Worm (Caenorhabditis elegans) whole organism, L4 larva: ENCODE measurements around the gene ifo-1.

Experiments used
- R02D3.7 ChIP-seq: fragments of 150-350 bp; sonication (generic microtip); optimal IDR thresholded peaks from 3 replicates; lab custom pipeline; 2014; ENCODE audit warnings: missing biosample characterization, missing genetic modification characterization
- T20F7.1 ChIP-seq: fragments of 200-800 bp; sonication (Bioruptor generic); optimal IDR thresholded peaks from 2 replicates; lab custom pipeline; 2018; ENCODE audit warnings: mild to moderate bottlenecking, missing genetic modification characterization, missing compliant biosample characterization
- Y48G9A.11 ChIP-seq: fragments of 200-800 bp; sonication (Bioruptor generic); IDR thresholded peaks from 2 replicates; pipeline ENCODE4 v1.3.6; 2022; ENCODE audit warnings: missing genetic modification reagents, missing genetic modification characterization, missing compliant biosample characterization
- Y5F2A.4 ChIP-seq: fragments of 200-800 bp; sonication (Bioruptor generic); optimal IDR thresholded peaks from 2 replicates; lab custom pipeline; 2018; ENCODE audit warnings: mild to moderate bottlenecking, missing genetic modification characterization, missing compliant biosample characterization
- Y75B8A.6 ChIP-seq: fragments of 200-800 bp; sonication (Bioruptor generic); IDR thresholded peaks from 2 replicates; pipeline ENCODE4 v1.3.6; 2022; ENCODE audit warnings: missing genetic modification reagents, missing genetic modification characterization, missing compliant biosample characterization
- ZK546.5 ChIP-seq, 2 experiments: sonication (generic microtip); optimal IDR thresholded peaks; 2 replicates each; lab custom pipeline; 2017; ENCODE audit warnings: missing biosample characterization in 2 of 2, missing genetic modification characterization in 2 of 2
- aha-1 ChIP-seq: fragments of 150-350 bp; peaks from one replicate; lab custom pipeline; 2014; ENCODE audit warnings: missing biosample characterization, missing genetic modification characterization
- attf-4 ChIP-seq: sonication (generic microtip); optimal IDR thresholded peaks from 3 replicates; lab custom pipeline; 2017; ENCODE audit warnings: missing biosample characterization, missing genetic modification characterization
- ceh-62 ChIP-seq: sonication (generic microtip); optimal IDR thresholded peaks from 2 replicates; lab custom pipeline; 2017; ENCODE audit warnings: missing biosample characterization, missing genetic modification characterization
- ceh-82 ChIP-seq: sonication (generic microtip); optimal IDR thresholded peaks from 2 replicates; lab custom pipeline; 2017; ENCODE audit warnings: missing biosample characterization, missing genetic modification characterization
- cey-2 ChIP-seq: sonication (generic microtip); optimal IDR thresholded peaks from 3 replicates; lab custom pipeline; 2017; ENCODE audit warnings: missing genetic modification characterization, mild to moderate bottlenecking, missing compliant biosample characterization, antibody characterized with exemption, borderline replicate concordance; ENCODE audit not compliant: insufficient read depth
- daf-16 ChIP-seq, 3 experiments: sonication (generic microtip); optimal IDR thresholded peaks; 2 replicates each; lab custom pipeline; 2016 to 2017; ENCODE audit warnings: missing genetic modification characterization in 3 of 3, missing genetic modification reagents in 3 of 3, mild to moderate bottlenecking in 2 of 3, missing compliant biosample characterization in 2 of 3, missing biosample characterization in 1 of 3, moderate library complexity in 1 of 3
- daf-19 ChIP-seq: fragments of 200-800 bp; sonication (Bioruptor generic); conservative IDR thresholded peaks from 2 replicates; pipeline ENCODE4 v1.3.6; 2022; ENCODE audit warnings: missing genetic modification characterization, missing compliant biosample characterization
- dpl-1 ChIP-seq: fragments of 150-350 bp; optimal IDR thresholded peaks from 2 replicates; lab custom pipeline; 2014; ENCODE audit warnings: missing biosample characterization, missing genetic modification reagents, missing genetic modification characterization
- duxl-1 ChIP-seq: sonication (generic microtip); optimal IDR thresholded peaks from 2 replicates; lab custom pipeline; 2016; ENCODE audit warnings: mild to moderate bottlenecking, missing genetic modification characterization, moderate library complexity, missing compliant biosample characterization; ENCODE audit not compliant: poor library complexity
- egl-27 ChIP-seq: sonication (generic microtip); optimal IDR thresholded peaks from 3 replicates; lab custom pipeline; 2017; ENCODE audit warnings: missing biosample characterization, missing genetic modification reagents, missing genetic modification characterization
- egl-43 ChIP-seq: fragments of 200-800 bp; sonication (Bioruptor generic); IDR thresholded peaks from 2 replicates; pipeline ENCODE4 v1.3.6; 2022; ENCODE audit warnings: missing genetic modification reagents, missing genetic modification characterization, missing compliant biosample characterization
- fkh-10 ChIP-seq: fragments of 150-350 bp; optimal IDR thresholded peaks from 2 replicates; lab custom pipeline; 2014; ENCODE audit warnings: missing biosample characterization, missing genetic modification reagents, missing genetic modification characterization
- fos-1 ChIP-seq: fragments of 150-350 bp; optimal IDR thresholded peaks from 2 replicates; lab custom pipeline; 2014; ENCODE audit warnings: missing biosample characterization, missing genetic modification characterization
- hmg-1.1 ChIP-seq: fragments of 200-800 bp; sonication (Bioruptor generic); IDR thresholded peaks from 2 replicates; pipeline ENCODE4 v1.3.6; 2022; ENCODE audit warnings: missing genetic modification reagents, missing genetic modification characterization, missing compliant biosample characterization
- lim-7 ChIP-seq: fragments of 200-800 bp; sonication (Bioruptor generic); IDR thresholded peaks from 2 replicates; pipeline ENCODE4 v1.3.6; 2022; ENCODE audit warnings: missing genetic modification characterization, missing compliant biosample characterization
- lin-1 ChIP-seq: fragments of 200-800 bp; sonication (Bioruptor generic); IDR thresholded peaks from 2 replicates; pipeline ENCODE4 v1.3.6; 2022; ENCODE audit warnings: missing genetic modification reagents, missing genetic modification characterization, missing compliant biosample characterization
- lin-13 ChIP-seq: fragments of 150-350 bp; optimal IDR thresholded peaks from 2 replicates; lab custom pipeline; 2014; ENCODE audit warnings: missing biosample characterization, missing genetic modification reagents, missing genetic modification characterization
- lin-15B ChIP-seq: fragments of 150-350 bp; sonication (generic microtip); optimal IDR thresholded peaks from 3 replicates; lab custom pipeline; 2014; ENCODE audit warnings: missing biosample characterization, missing genetic modification characterization
- lin-38 ChIP-seq: fragments of 200-800 bp; sonication (Bioruptor generic); IDR thresholded peaks from 2 replicates; pipeline ENCODE4 v1.3.6; 2022; ENCODE audit warnings: missing genetic modification reagents, missing genetic modification characterization, missing compliant biosample characterization
- lir-3 ChIP-seq: sonication (generic microtip); optimal IDR thresholded peaks from 2 replicates; lab custom pipeline; 2016; ENCODE audit warnings: mild to moderate bottlenecking, missing genetic modification characterization, missing compliant biosample characterization
- madf-9 ChIP-seq: fragments of 200-800 bp; sonication (Bioruptor generic); conservative IDR thresholded peaks from 2 replicates; pipeline ENCODE4 v1.3.6; 2022; ENCODE audit warnings: missing genetic modification reagents, missing genetic modification characterization, missing compliant biosample characterization
- mdt-29 ChIP-seq: fragments of 200-800 bp; sonication (Bioruptor generic); IDR thresholded peaks from 2 replicates; pipeline ENCODE4 v1.3.6; 2022; ENCODE audit warnings: missing genetic modification reagents, missing genetic modification characterization, missing compliant biosample characterization
- mes-2 ChIP-seq: sonication (generic microtip); optimal IDR thresholded peaks from 2 replicates; lab custom pipeline; 2016; ENCODE audit warnings: missing genotype, mild to moderate bottlenecking, missing genetic modification characterization, missing compliant biosample characterization; ENCODE audit not compliant: poor library complexity, severe bottlenecking
- nhr-11 ChIP-seq: fragments of 150-350 bp; optimal IDR thresholded peaks from 2 replicates; lab custom pipeline; 2014; ENCODE audit warnings: missing biosample characterization, missing genetic modification characterization
- nhr-237 ChIP-seq: sonication (generic microtip); optimal IDR thresholded peaks from 2 replicates; lab custom pipeline; 2017; ENCODE audit warnings: missing biosample characterization, missing genetic modification characterization
- nhr-42 ChIP-seq: fragments of 200-800 bp; sonication (Bioruptor generic); IDR thresholded peaks from 2 replicates; pipeline ENCODE4 v1.3.6; 2022; ENCODE audit warnings: missing genetic modification characterization, missing compliant biosample characterization
- nhr-6 ChIP-seq: fragments of 150-350 bp; optimal IDR thresholded peaks from 2 replicates; lab custom pipeline; 2014; ENCODE audit warnings: missing biosample characterization, missing genetic modification characterization
- nhr-76 ChIP-seq: fragments of 150-350 bp; optimal IDR thresholded peaks from 2 replicates; lab custom pipeline; 2014; ENCODE audit warnings: missing biosample characterization, missing genetic modification characterization
- nhr-77 ChIP-seq: fragments of 150-350 bp; optimal IDR thresholded peaks from 2 replicates; lab custom pipeline; 2014; ENCODE audit warnings: missing biosample characterization, missing genetic modification characterization
- pha-4 ChIP-seq, 2 experiments: fragments of 150-350 bp in 1 of 2; fragments of 200-800 bp in 1 of 2; sonication (Bioruptor generic) in 1 of 2; IDR thresholded peaks in 1 of 2; optimal IDR thresholded peaks in 1 of 2; 2 replicates each; pipeline versions ENCODE4 v1.3.6 to Lab custom; 2014 to 2022; ENCODE audit warnings: missing genetic modification characterization in 2 of 2, missing genetic modification reagents in 2 of 2, missing biosample characterization in 1 of 2, missing compliant biosample characterization in 1 of 2
- pqm-1 ChIP-seq: sonication (generic microtip); optimal IDR thresholded peaks from 2 replicates; lab custom pipeline; 2017; ENCODE audit warnings: missing biosample characterization, missing genetic modification characterization
- rbr-2 ChIP-seq: sonication (generic microtip); optimal IDR thresholded peaks from 2 replicates; lab custom pipeline; 2016; ENCODE audit warnings: missing genotype, missing genetic modification characterization, missing compliant biosample characterization
- saeg-2 ChIP-seq: fragments of 200-800 bp; sonication (Bioruptor generic); IDR thresholded peaks from 2 replicates; pipeline ENCODE4 v1.3.6; 2022; ENCODE audit warnings: missing genetic modification reagents, missing genetic modification characterization, missing compliant biosample characterization
- set-16 ChIP-seq: fragments of 200-800 bp; sonication (Bioruptor generic); IDR thresholded peaks from 2 replicates; pipeline ENCODE4 v1.3.6; 2022; ENCODE audit warnings: missing genetic modification reagents, missing genetic modification characterization, missing compliant biosample characterization
- snpc-1.2 ChIP-seq: fragments of 200-800 bp; sonication (Bioruptor generic); IDR thresholded peaks from 2 replicates; pipeline ENCODE4 v1.3.6; 2022; ENCODE audit warnings: missing genetic modification reagents, missing genetic modification characterization, missing compliant biosample characterization
- spr-3 ChIP-seq: fragments of 200-800 bp; sonication (Bioruptor generic); optimal IDR thresholded peaks from 2 replicates; lab custom pipeline; 2018; ENCODE audit warnings: mild to moderate bottlenecking, missing genetic modification characterization, missing compliant biosample characterization
- unc-130 ChIP-seq: sonication (generic microtip); optimal IDR thresholded peaks from 2 replicates; lab custom pipeline; 2016; ENCODE audit warnings: missing genetic modification reagents, missing genetic modification characterization, missing compliant biosample characterization
- vab-7 ChIP-seq: fragments of 200-800 bp; sonication (Bioruptor generic); IDR thresholded peaks from 2 replicates; pipeline ENCODE4 v1.3.6; 2022; ENCODE audit warnings: missing genetic modification reagents, missing genetic modification characterization, missing compliant biosample characterization
- zfp-2 ChIP-seq: sonication (generic microtip); optimal IDR thresholded peaks from 2 replicates; lab custom pipeline; 2016; ENCODE audit warnings: mild to moderate bottlenecking, missing genetic modification characterization, missing compliant biosample characterization
- zfp-3 ChIP-seq: fragments of 200-800 bp; sonication (Bioruptor generic); conservative IDR thresholded peaks from 2 replicates; pipeline ENCODE4 v1.3.6; 2022; ENCODE audit warnings: missing genetic modification reagents, missing genetic modification characterization, missing compliant biosample characterization
- zip-11 ChIP-seq: fragments of 200-800 bp; sonication (Bioruptor generic); IDR thresholded peaks from 2 replicates; pipeline ENCODE4 v1.3.6; 2022; ENCODE audit warnings: missing genetic modification characterization, missing compliant biosample characterization
- ztf-7 ChIP-seq: fragments of 150-350 bp; optimal IDR thresholded peaks from 2 replicates; lab custom pipeline; 2014; ENCODE audit warnings: missing biosample characterization, missing genetic modification characterization

ifo-1 gene

DNA sequence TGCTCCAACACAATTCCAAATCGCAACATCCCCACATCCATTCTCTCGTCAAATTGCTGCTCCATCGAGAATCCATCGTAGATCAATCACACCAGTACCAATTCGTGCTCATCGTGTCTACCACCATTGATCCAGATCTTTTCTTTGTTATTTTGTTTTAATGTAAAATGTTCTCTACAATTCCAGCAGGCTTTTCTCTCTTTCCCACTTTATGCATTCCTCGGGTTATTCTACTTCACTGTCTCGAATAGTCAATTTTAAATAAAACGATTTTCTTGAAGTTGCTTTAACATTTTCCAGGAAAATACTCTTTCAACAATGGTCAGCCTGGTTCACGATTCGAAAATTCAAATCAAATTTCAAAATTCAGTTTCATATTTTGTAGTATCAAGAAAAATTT, 43.5 kb downstream of the ifo-1 start, which contains the start of gene C06E4.1:
Gene C06E4.1, plus strand, starts transcription at position 301 of the 400 bp plus-strand sequence.
- TF ChIP-seq zip-11 (no peak), ztf-7 (tag; lab: Kevin White, UChicago) (no peak), saeg-2 (no peak), nhr-6 (tag; lab: Kevin White, UChicago) (no peak), lin-1 (no peak), unc-130 (GFP tag; lab: Kevin White, UChicago) (no peak), T20F7.1 (GFP tag; lab: Kevin White, UChicago) (no peak), attf-4 (no peak), egl-27 (tag; lab: Kevin White, UChicago) (no peak), R02D3.7 (tag; lab: Kevin White, UChicago) (no peak), fos-1 (tag; lab: Kevin White, UChicago) (no peak), dpl-1 (GFP tag; lab: Kevin White, UChicago) (no peak), Y48G9A.11 (GFP tag; lab: Robert Waterston, UW) (no peak), zfp-2 (tag; lab: Kevin White, UChicago) (no peak), nhr-237 (no peak), fkh-10 (GFP tag; lab: Kevin White, UChicago) (no peak), cey-2 (no peak), spr-3 (no peak)

DNA sequence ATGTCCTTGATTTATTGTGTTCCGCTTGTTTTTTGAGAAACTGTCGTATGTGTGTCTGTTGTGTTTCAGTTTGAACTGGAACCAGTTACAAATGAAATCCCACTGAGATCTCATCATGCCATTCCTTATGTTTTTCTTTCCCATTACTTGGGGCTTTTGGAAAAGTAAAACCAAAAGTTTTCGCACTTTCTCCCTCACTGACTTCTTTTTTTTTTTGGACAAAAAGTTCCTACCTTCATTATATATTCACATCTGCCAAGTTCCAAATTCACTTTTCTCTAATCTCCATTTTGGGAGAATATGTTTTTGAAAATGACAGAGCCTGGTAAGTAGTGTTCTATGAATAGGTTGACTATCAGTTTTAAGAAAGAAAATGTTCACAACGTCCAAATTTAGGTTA, 49.8 kb downstream of the ifo-1 start, which contains the start of gene C06E4.2:
Gene C06E4.2, plus strand, starts transcription at position 301 of the 400 bp plus-strand sequence.
- TF ChIP-seq Y75B8A.6 (GFP tag; lab: Robert Waterston, UW), result no peak
- no peak for TF ChIP-seq Y5F2A.4 (GFP tag; lab: Kevin White, UChicago)
- TF ChIP-seq daf-19 (GFP tag; lab: Robert Waterston, UW), result no peak
- no peak for TF ChIP-seq zfp-3 (GFP tag; lab: Robert Waterston, UW)
- no peak for TF ChIP-seq nhr-77 (tag; lab: Kevin White, UChicago)
- no peak for TF ChIP-seq pqm-1 (tag; lab: Kevin White, UChicago)
- TF ChIP-seq lin-13 (GFP tag; lab: Kevin White, UChicago), result no peak
- TF ChIP-seq nhr-76 (tag; lab: Kevin White, UChicago), result no peak

DNA sequence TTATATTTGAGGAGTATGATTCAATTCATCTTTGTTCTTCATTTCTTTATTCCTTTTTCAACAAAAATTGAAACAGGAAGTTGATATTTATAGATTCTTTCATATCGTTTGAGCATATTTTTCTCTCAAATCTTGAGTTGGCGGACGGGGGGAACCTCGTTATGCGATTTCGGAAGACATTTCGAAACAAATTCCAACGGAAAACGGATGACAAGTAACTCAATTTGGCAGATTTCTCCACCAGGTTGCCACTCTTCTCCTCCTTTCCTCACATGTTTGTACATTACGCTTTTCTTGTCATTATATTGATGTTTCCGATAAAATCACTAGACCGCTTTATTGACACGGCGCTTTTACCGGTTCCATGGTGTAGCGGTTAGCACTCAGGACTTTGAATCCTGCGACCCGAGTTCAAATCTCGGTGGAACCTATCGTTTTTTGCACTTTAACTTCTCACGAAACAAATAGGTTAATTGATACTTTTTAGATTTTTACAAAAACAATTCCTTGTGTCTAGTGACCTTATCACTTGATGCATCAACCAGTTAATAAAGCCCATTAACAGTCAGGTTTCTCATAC, 51.4 kb downstream of the ifo-1 start:
- TF ChIP-seq aha-1 (tag; lab: Kevin White, UChicago), result peak; percentile 44
- no peak for TF ChIP-seq ceh-82 (tag; lab: Kevin White, UChicago)
- TF ChIP-seq mes-2, result no peak
- TF ChIP-seq R02D3.7 (tag; lab: Kevin White, UChicago), result no peak
- TF ChIP-seq lin-38 (GFP tag; lab: Robert Waterston, UW), result no peak; the same call in 1 of the 2 replicates
- no peak for TF ChIP-seq ZK546.5 (tag; optimal IDR thresholded peaks at IDR 0.05; lab: Kevin White, UChicago)
- no peak for TF ChIP-seq set-16 (GFP tag; lab: Robert Waterston, UW)
- no peak for TF ChIP-seq pha-4 (GFP tag; IDR thresholded peaks at IDR 0.05; lab: Robert Waterston, UW)
- no peak for TF ChIP-seq pha-4 (tag; optimal IDR thresholded peaks at IDR 0.05; lab: Kevin White, UChicago)
- no peak for TF ChIP-seq mdt-29 (GFP tag; lab: Robert Waterston, UW)
- TF ChIP-seq rbr-2 (tag; lab: Kevin White, UChicago), result no peak
- no peak for TF ChIP-seq madf-9
- TF ChIP-seq fkh-10 (GFP tag; lab: Kevin White, UChicago), result no peak
- TF ChIP-seq unc-130 (GFP tag; lab: Kevin White, UChicago), result no peak
- TF ChIP-seq Y5F2A.4 (GFP tag; lab: Kevin White, UChicago), result no peak
- no peak for TF ChIP-seq nhr-42 (GFP tag; lab: Robert Waterston, UW)
- TF ChIP-seq snpc-1.2 (GFP tag; lab: Robert Waterston, UW), result peak; percentile 85
- no peak for TF ChIP-seq lin-15B
- no peak; the same call in 1 of the 2 replicates for TF ChIP-seq lim-7 (GFP tag; lab: Robert Waterston, UW)
- no peak for TF ChIP-seq ceh-62
- TF ChIP-seq nhr-11 (tag; lab: Kevin White, UChicago), result no peak
- TF ChIP-seq duxl-1 (tag; lab: Kevin White, UChicago), result no peak
- TF ChIP-seq hmg-1.1, result no peak
- TF ChIP-seq egl-43 (GFP tag; lab: Robert Waterston, UW), result no peak
- no peak for TF ChIP-seq daf-16 (GFP tag; optimal IDR thresholded peaks at IDR 0.05; lab: Kevin White, UChicago)
- TF ChIP-seq daf-16 (tag; optimal IDR thresholded peaks at IDR 0.05; lab: Kevin White, UChicago), result no peak
- TF ChIP-seq vab-7 (GFP tag; lab: Robert Waterston, UW), result peak; percentile 70
- TF ChIP-seq lir-3 (tag; lab: Kevin White, UChicago), result no peak
